Fruit fly (Drosophila melanogaster): ENCODE results near the gene bgm.

bgm gene

DNA sequence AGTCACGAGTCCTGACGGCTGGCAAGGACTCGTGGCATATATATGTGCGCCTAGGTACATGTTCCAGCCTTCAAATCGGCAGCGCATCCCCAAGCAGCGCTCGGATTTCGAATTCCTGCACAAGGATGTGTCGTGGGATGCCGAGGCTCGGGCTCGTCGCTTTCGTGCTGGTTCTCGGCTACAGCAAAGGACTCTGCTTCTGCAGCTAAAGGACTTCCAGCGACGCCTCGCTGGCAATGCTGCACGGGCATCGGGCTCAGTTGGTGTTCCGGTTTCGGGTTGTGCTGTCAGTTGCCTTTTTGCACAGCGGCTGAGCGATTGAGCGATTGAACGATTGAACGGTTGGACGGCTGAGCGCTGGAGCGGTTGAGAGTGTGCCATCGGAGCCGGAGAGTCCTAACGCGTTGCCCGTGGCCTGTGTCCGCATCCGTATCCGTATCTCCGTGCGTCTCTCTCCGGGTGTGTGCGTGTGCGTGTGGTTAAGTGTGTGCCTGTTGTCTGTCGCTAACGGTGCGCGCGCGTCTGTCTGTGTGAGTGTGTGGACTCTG lies 27.2 kb downstream of the bgm start, which contains the start of gene nAChRalpha5 (continued):
- TF ChIP-seq CG5953 (GFP tag; IDR thresholded peaks at IDR 0.05) (no peak), CG14050 (GFP tag; IDR thresholded peaks at IDR 0.05) (no peak), Fer1 (GFP tag; optimal IDR thresholded peaks at IDR 0.05) (peak; percentile 25), CG4424 (GFP tag; optimal IDR thresholded peaks at IDR 0.05) (no peak), CG3281 (GFP tag; optimal IDR thresholded peaks at IDR 0.05) (no peak), CG4404 (GFP tag; IDR thresholded peaks at IDR 0.05) (no peak), Deaf1 (tag; optimal IDR thresholded peaks at IDR 0.05) (peak; percentile 94), Poxn (GFP tag; IDR thresholded peaks at IDR 0.05) (no peak), CG12659 (GFP tag; optimal IDR thresholded peaks at IDR 0.05) (no peak), Taf1 (GFP tag; IDR thresholded peaks at IDR 0.05) (no peak), CG4730 (GFP tag; IDR thresholded peaks at IDR 0.05) (no peak), sisA (GFP tag; IDR thresholded peaks at IDR 0.05) (no peak), CG3995 (GFP tag; optimal IDR thresholded peaks at IDR 0.05) (no peak), CG13424 (tag; optimal IDR thresholded peaks at IDR 0.05) (no peak), sens (GFP tag) (peak; percentile 28), CG18599 (GFP tag; optimal IDR thresholded peaks at IDR 0.05) (peak; percentile 2), jumu (GFP tag; optimal IDR thresholded peaks at IDR 0.05) (no peak), sc (optimal IDR thresholded peaks at IDR 0.05) (no peak), sc (GFP tag; optimal IDR thresholded peaks at IDR 0.05) (no peak), gsb-n (tag; optimal IDR thresholded peaks at IDR 0.05) (no peak), CG7745 (tag; optimal IDR thresholded peaks at IDR 0.05) (no peak), eyg (GFP tag; optimal IDR thresholded peaks at IDR 0.05) (no peak), klu (GFP tag; IDR thresholded peaks at IDR 0.05) (no peak), CG9932 (GFP tag; IDR thresholded peaks at IDR 0.05) (no peak), Chrac-16 (GFP tag; optimal IDR thresholded peaks at IDR 0.05) (no peak), tx (GFP tag; optimal IDR thresholded peaks at IDR 0.05) (no peak), twi (tag; optimal IDR thresholded peaks at IDR 0.05) (no peak), CG10209 (GFP tag; optimal IDR thresholded peaks at IDR 0.05) (no peak), rib (GFP tag; IDR thresholded peaks at IDR 0.05) (no peak), luna (GFP tag; optimal IDR thresholded peaks at IDR 0.05) (no peak), CG16779 (GFP tag; IDR thresholded peaks at IDR 0.05) (peak; percentile 84), zen (tag; optimal IDR thresholded peaks at IDR 0.05) (no peak), CG10543 (GFP tag; optimal IDR thresholded peaks at IDR 0.05) (peak; percentile 2), tin (GFP tag; optimal IDR thresholded peaks at IDR 0.05) (no peak), CG7987 (GFP tag; optimal IDR thresholded peaks at IDR 0.05) (no peak), crol (GFP tag; IDR thresholded peaks at IDR 0.05) (no peak), CG10366 (GFP tag; IDR thresholded peaks at IDR 0.05) (no peak), Awh (GFP tag; IDR thresholded peaks at IDR 0.05) (no peak), ERR (GFP tag; optimal IDR thresholded peaks at IDR 0.05) (no peak), abd-A (tag; optimal IDR thresholded peaks at IDR 0.05) (peak; percentile 60)

DNA sequence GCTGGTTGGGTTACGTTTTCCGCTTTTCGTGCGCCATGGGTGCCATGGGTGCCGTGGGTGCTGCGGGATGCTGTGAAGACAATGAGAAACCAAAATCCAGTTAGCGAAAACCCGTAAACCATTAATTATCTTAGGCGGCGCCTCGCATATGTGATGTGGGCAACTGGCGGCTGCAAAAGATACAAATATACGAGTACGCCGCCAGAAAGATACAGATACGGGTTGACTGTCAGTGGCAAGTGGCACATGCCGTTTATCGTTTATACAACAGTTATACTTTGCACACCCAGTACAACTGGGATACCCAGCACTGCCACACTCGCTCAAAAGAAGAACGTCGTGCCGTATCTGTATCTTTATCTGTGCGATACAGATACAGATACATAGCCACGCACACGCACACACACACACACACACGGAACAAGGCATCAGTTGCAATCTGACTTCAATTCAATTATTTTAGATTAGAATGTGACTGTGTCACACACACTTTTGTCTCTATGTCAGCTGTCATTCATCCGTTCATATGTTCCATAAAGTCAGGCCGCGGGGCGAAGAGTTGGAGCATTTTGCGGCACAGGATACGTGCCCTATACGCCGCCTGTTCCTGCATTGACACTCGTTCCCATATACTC lies 32.9 kb downstream of the bgm start:
- TF ChIP-seq Fer1 (GFP tag; optimal IDR thresholded peaks at IDR 0.05) (no peak), Lim3 (GFP tag; IDR thresholded peaks at IDR 0.05) (0 out of 2 replicates have a peak, but pooled peaks have one; percentile 6), gem (tag; optimal IDR thresholded peaks at IDR 0.05) (no peak), Ets65A (GFP tag) (peak; percentile 72), CG18599 (GFP tag; optimal IDR thresholded peaks at IDR 0.05) (no peak), sc (optimal IDR thresholded peaks at IDR 0.05) (no peak), sc (GFP tag; optimal IDR thresholded peaks at IDR 0.05) (no peak), CG6683 (GFP tag; optimal IDR thresholded peaks at IDR 0.05) (no peak), CG15479 (GFP tag; optimal IDR thresholded peaks at IDR 0.05) (peak; percentile 92), chinmo (GFP tag; IDR thresholded peaks at IDR 0.05; ENCODE audit: partially characterized antibody) (no peak), gcm (GFP tag; optimal IDR thresholded peaks at IDR 0.05) (peak; percentile 67), cg (GFP tag; optimal IDR thresholded peaks at IDR 0.05) (peak; percentile 61), tll (GFP tag; optimal IDR thresholded peaks at IDR 0.05) (peak in 1 of 2 experiments; percentile 17)

Measured in whole organism, embryonic.